Fruit fly (Drosophila melanogaster): ENCODE measurements around the gene Rh7.

Rh7 gene

DNA sequence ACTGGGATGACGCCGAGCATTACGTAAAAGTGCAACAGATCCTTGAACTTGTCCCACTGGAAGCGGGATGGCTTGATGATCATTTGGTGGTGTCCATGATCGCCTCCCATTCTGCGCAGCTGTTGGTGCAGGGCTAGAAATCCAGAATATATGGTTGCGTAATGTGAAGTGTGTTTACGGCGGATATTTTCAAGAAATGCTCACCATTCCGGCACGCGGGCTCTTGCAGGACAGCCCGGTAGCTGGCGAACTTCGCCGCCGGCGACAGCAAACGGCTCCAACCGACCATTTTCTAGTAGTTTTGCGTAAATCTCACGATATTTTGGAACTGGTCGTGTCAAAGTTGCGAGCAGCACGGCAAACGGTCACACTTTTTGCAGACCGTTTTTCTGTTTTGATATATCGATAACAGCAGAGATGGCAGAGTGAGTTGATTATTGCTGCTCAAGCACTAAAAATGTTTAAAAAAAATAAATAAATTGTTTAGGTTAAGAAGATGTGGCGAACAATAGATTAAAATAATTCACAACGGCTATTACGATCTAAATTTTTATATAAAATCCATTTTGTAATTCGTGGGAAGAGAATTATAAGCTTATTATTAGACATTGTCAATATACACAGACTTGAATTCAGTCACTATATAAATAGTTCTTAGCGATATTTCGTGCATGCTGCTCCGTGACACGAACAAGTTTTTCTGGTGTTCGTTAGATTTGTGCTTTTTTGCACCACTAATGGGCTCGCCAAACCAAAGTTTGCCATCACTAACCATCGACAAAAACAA, 37.0 kb downstream of the Rh7 start, which contains the start of the genes ND-SGDH and RhoGAP68F (continued):
- TF ChIP-seq CG31224 (GFP tag; IDR thresholded peaks at IDR 0.05) = peak; percentile 55
- peak; percentile 79 for TF ChIP-seq sob (GFP tag; IDR thresholded peaks at IDR 0.05)
- TF ChIP-seq fu2 (GFP tag; optimal IDR thresholded peaks at IDR 0.05) = peak; percentile 34
- peak; percentile 71 for TF ChIP-seq NFAT (GFP tag; IDR thresholded peaks at IDR 0.05)
- TF ChIP-seq seq (GFP tag; IDR thresholded peaks at IDR 0.05) = 0 out of 2 replicates have a peak, but pooled peaks have one; percentile 21
- peak; percentile 66 for TF ChIP-seq CG17385 (GFP tag; optimal IDR thresholded peaks at IDR 0.05)
- peak; percentile 71 for TF ChIP-seq chn (GFP tag; optimal IDR thresholded peaks at IDR 0.05)
- no peak; the same call in 1 of the 2 replicates for TF ChIP-seq Rx (GFP tag; IDR thresholded peaks at IDR 0.05)
- TF ChIP-seq Oli (tag; optimal IDR thresholded peaks at IDR 0.05) = peak; percentile 55
- no peak for TF ChIP-seq Hr78 (GFP tag; optimal IDR thresholded peaks at IDR 0.05)
- TF ChIP-seq pfk (GFP tag; optimal IDR thresholded peaks at IDR 0.05) = no peak
- TF ChIP-seq Dip2 (GFP tag; IDR thresholded peaks at IDR 0.05) = no peak
- TF ChIP-seq NC2β (GFP tag; optimal IDR thresholded peaks at IDR 0.05) = peak; percentile 48
- TF ChIP-seq Gug (GFP tag; IDR thresholded peaks at IDR 0.05) = peak; percentile 72; the same call in 2 of the 4 replicates
- TF ChIP-seq bigmax (GFP tag; optimal IDR thresholded peaks at IDR 0.05) = no peak
- TF ChIP-seq Atf3 (GFP tag; optimal IDR thresholded peaks at IDR 0.05) = peak; percentile 7
- peak; percentile 81 for TF ChIP-seq Hr3 (GFP tag; optimal IDR thresholded peaks at IDR 0.05)
- TF ChIP-seq Antp (GFP tag; optimal IDR thresholded peaks at IDR 0.05) = peak; percentile 63
- peak; percentile 99 for TF ChIP-seq BEAF-32 (GFP tag; optimal IDR thresholded peaks at IDR 0.05)
- peak; percentile 20 for TF ChIP-seq CG4282 (GFP tag; optimal IDR thresholded peaks at IDR 0.05)
- TF ChIP-seq oc (tag; optimal IDR thresholded peaks at IDR 0.05) = peak; percentile 29
- TF ChIP-seq sim (GFP tag; IDR thresholded peaks at IDR 0.05) = no peak
- TF ChIP-seq CG13775 (GFP tag; optimal IDR thresholded peaks at IDR 0.05) = peak; percentile 85
- TF ChIP-seq CG6254 (GFP tag; optimal IDR thresholded peaks at IDR 0.05) = no peak
- TF ChIP-seq CG5180 (GFP tag; optimal IDR thresholded peaks at IDR 0.05) = no peak
- TF ChIP-seq CG17359 (tag; optimal IDR thresholded peaks at IDR 0.05) = peak; percentile 68
- TF ChIP-seq pros (GFP tag; optimal IDR thresholded peaks at IDR 0.05) = no peak
- TF ChIP-seq CG18262 (tag; optimal IDR thresholded peaks at IDR 0.05) = peak; percentile 76
- TF ChIP-seq CG1233 (GFP tag; optimal IDR thresholded peaks at IDR 0.05) = peak; percentile 73
- peak; percentile 71 to 76 for TF ChIP-seq Hr51 (GFP tag; optimal IDR thresholded peaks at IDR 0.05)
- TF ChIP-seq gcm2 (GFP tag; optimal IDR thresholded peaks at IDR 0.05) = no peak
- peak; percentile 73 for TF ChIP-seq CG12942 (GFP tag; optimal IDR thresholded peaks at IDR 0.05)
- TF ChIP-seq kah (GFP tag; optimal IDR thresholded peaks at IDR 0.05) = no peak
- peak; percentile 17 for TF ChIP-seq CG17802 (tag; optimal IDR thresholded peaks at IDR 0.05)
- peak; percentile 95 for TF ChIP-seq CG16813 (GFP tag; IDR thresholded peaks at IDR 0.05; ENCODE audit: partially characterized antibody)
- TF ChIP-seq stc (GFP tag; IDR thresholded peaks at IDR 0.05) = no peak
- TF ChIP-seq NC2α (GFP tag; optimal IDR thresholded peaks at IDR 0.05) = no peak
- TF ChIP-seq CG4854 (GFP tag; optimal IDR thresholded peaks at IDR 0.05) = peak; percentile 54
- TF ChIP-seq CG4404 (GFP tag; IDR thresholded peaks at IDR 0.05) = peak; percentile 81
- no peak for TF ChIP-seq abd-A (tag; optimal IDR thresholded peaks at IDR 0.05)
- TF ChIP-seq D19A (tag; optimal IDR thresholded peaks at IDR 0.05) = peak; percentile 42
- TF ChIP-seq CG14050 (GFP tag; IDR thresholded peaks at IDR 0.05) = no peak
- no peak for TF ChIP-seq CG10565 (GFP tag; optimal IDR thresholded peaks at IDR 0.05)
- TF ChIP-seq p53 (GFP tag; optimal IDR thresholded peaks at IDR 0.05) = no peak
- peak; percentile 77 for TF ChIP-seq tin (GFP tag; optimal IDR thresholded peaks at IDR 0.05)
- peak; percentile 22 for TF ChIP-seq emc (GFP tag; optimal IDR thresholded peaks at IDR 0.05)
- TF ChIP-seq CG5245 (GFP tag; optimal IDR thresholded peaks at IDR 0.05) = peak; percentile 23
- no peak for TF ChIP-seq fd64A (GFP tag; optimal IDR thresholded peaks at IDR 0.05)
- 0 out of 2 replicates have a peak, but pooled peaks have one; percentile 43 for TF ChIP-seq ham (GFP tag; IDR thresholded peaks at IDR 0.05)

All from whole organism, embryonic.